Fruit fly (Drosophila melanogaster) whole organism, embryonic: ENCODE results near the gene CG31988.

Source experiments
- Bdp1 ChIP-seq: fragments of 200-800 bp; sonication (Bioruptor generic); optimal IDR thresholded peaks from 3 replicates; lab custom pipeline; 2016; ENCODE audit warnings: missing biosample characterization, missing genetic modification characterization
- CG11093 ChIP-seq: fragments of 200-800 bp; sonication (Bioruptor generic); IDR thresholded peaks from 3 replicates; pipeline ENCODE4 v1.3.6; 2022; ENCODE audit warnings: missing biosample characterization, missing genetic modification characterization
- CG13424 ChIP-seq: fragments of 200-800 bp; sonication (Bioruptor generic); optimal IDR thresholded peaks from 2 replicates; lab custom pipeline; 2019; ENCODE audit warnings: missing biosample characterization, mild to moderate bottlenecking, missing genetic modification characterization, moderate library complexity
- CG15073 ChIP-seq: fragments of 200-800 bp; sonication (Bioruptor generic); optimal IDR thresholded peaks from 2 replicates; lab custom pipeline; 2016; ENCODE audit warnings: missing biosample characterization, missing genetic modification characterization
- CG16813 ChIP-seq: fragments of 200-800 bp; sonication (Bioruptor generic); IDR thresholded peaks from 3 replicates; pipeline ENCODE4 v1.3.6; 2022; ENCODE audit warnings: missing biosample characterization, missing genetic modification characterization; ENCODE audit not compliant: partially characterized antibody
- CG17829 ChIP-seq: fragments of 200-800 bp; optimal IDR thresholded peaks from 2 replicates; lab custom pipeline; 2019; ENCODE audit warnings: missing biosample characterization, mild to moderate bottlenecking, missing genetic modification characterization, moderate library complexity
- CG2889 ChIP-seq: fragments of 200-800 bp; sonication (Bioruptor generic); IDR thresholded peaks from 3 replicates; pipeline ENCODE4 v1.3.6; 2022; ENCODE audit warnings: missing biosample characterization, missing genetic modification characterization
- CG3065 ChIP-seq: fragments of 200-800 bp; sonication (Bioruptor generic); optimal IDR thresholded peaks from 2 replicates; lab custom pipeline; 2016; ENCODE audit warnings: missing biosample characterization, missing genetic modification characterization
- CG32772 ChIP-seq: fragments of 200-800 bp; sonication (Bioruptor generic); IDR thresholded peaks from 2 replicates; pipeline ENCODE4 v1.3.6; 2022; ENCODE audit warnings: missing biosample characterization, missing genetic modification characterization
- CG4707 ChIP-seq: fragments of 200-800 bp; sonication (Bioruptor generic); optimal IDR thresholded peaks from 2 replicates; lab custom pipeline; 2018; ENCODE audit warnings: missing biosample characterization, mild to moderate bottlenecking, missing genetic modification characterization, moderate library complexity
- CG9215 ChIP-seq: fragments of 200-800 bp; sonication (Bioruptor generic); IDR thresholded peaks from 2 replicates; pipeline ENCODE4 v1.3.6; 2022; ENCODE audit warnings: missing biosample characterization, missing genetic modification characterization
- CHES-1-like ChIP-seq: fragments of 200-800 bp; sonication (Bioruptor generic); optimal IDR thresholded peaks from 2 replicates; lab custom pipeline; 2016; ENCODE audit warnings: missing biosample characterization, missing genetic modification characterization
- Camta ChIP-seq: fragments of 200-800 bp; sonication (Bioruptor generic); optimal IDR thresholded peaks from 2 replicates; lab custom pipeline; 2016; ENCODE audit warnings: missing biosample characterization, missing genetic modification characterization
- CkIIα-i1 ChIP-seq: fragments of 200-800 bp; sonication (Bioruptor generic); IDR thresholded peaks from 2 replicates; pipeline ENCODE4 v1.3.6; 2022; ENCODE audit warnings: missing biosample characterization, missing genetic modification characterization
- D19B ChIP-seq: fragments of 200-800 bp; sonication (Bioruptor generic); optimal IDR thresholded peaks from 2 replicates; lab custom pipeline; 2017; ENCODE audit warnings: missing biosample characterization, mild to moderate bottlenecking, missing genetic modification characterization
- Dbx ChIP-seq: fragments of 200-800 bp; sonication (Bioruptor generic); IDR thresholded peaks from 3 replicates; pipeline ENCODE4 v1.3.6; 2022; ENCODE audit warnings: missing biosample characterization, missing genetic modification characterization
- Eip74EF ChIP-seq, 2 experiments: fragments of 200-800 bp in 1 of 2; fragments of >200 bp in 1 of 2; sonication (Bioruptor generic) in 1 of 2; optimal IDR thresholded peaks; 2 replicates each; lab custom pipeline; 2017 to 2019; ENCODE audit warnings: missing biosample characterization in 2 of 2, missing genetic modification characterization in 2 of 2, mild to moderate bottlenecking in 1 of 2, moderate library complexity in 1 of 2
- Hr3 ChIP-seq: fragments of 200-800 bp; sonication (Bioruptor generic); optimal IDR thresholded peaks from 3 replicates; lab custom pipeline; 2016; ENCODE audit warnings: missing biosample characterization, missing genetic modification characterization
- Kr ChIP-seq: fragments of 200-800 bp; sonication (Bioruptor generic); optimal IDR thresholded peaks from 2 replicates; lab custom pipeline; 2017; ENCODE audit warnings: missing biosample characterization, mild to moderate bottlenecking, missing genetic modification characterization
- Meics ChIP-seq: fragments of 200-800 bp; sonication (Bioruptor generic); optimal IDR thresholded peaks from 2 replicates; lab custom pipeline; 2017; ENCODE audit warnings: missing biosample characterization, mild to moderate bottlenecking, missing genetic modification characterization
- NC2α ChIP-seq: fragments of 200-800 bp; sonication (Bioruptor generic); optimal IDR thresholded peaks from 2 replicates; lab custom pipeline; 2016; ENCODE audit warnings: missing biosample characterization, missing genetic modification characterization
- NK7.1 ChIP-seq: fragments of 200-800 bp; sonication (Bioruptor generic); optimal IDR thresholded peaks from 3 replicates; lab custom pipeline; 2016; ENCODE audit warnings: missing biosample characterization, missing genetic modification characterization
- Rx ChIP-seq: fragments of 200-800 bp; sonication (Bioruptor generic); IDR thresholded peaks from 2 replicates; pipeline ENCODE4 v1.3.6; 2022; ENCODE audit warnings: missing biosample characterization, missing genetic modification characterization
- Sox100B ChIP-seq: fragments of 200-800 bp; sonication (Bioruptor generic); optimal IDR thresholded peaks from 3 replicates; lab custom pipeline; 2018; ENCODE audit warnings: missing biosample characterization, mild to moderate bottlenecking, missing genetic modification characterization
- Ssrp ChIP-seq: fragments of 200-800 bp; sonication (Bioruptor generic); optimal IDR thresholded peaks from 2 replicates; lab custom pipeline; 2018; ENCODE audit warnings: missing biosample characterization, mild to moderate bottlenecking, missing genetic modification characterization, moderate library complexity
- Xbp1 ChIP-seq: fragments of 200-800 bp; sonication (Bioruptor generic); optimal IDR thresholded peaks from 3 replicates; lab custom pipeline; 2016; ENCODE audit warnings: missing biosample characterization, mild to moderate bottlenecking, missing genetic modification characterization
- aop ChIP-seq: fragments of 200-800 bp; sonication (Bioruptor generic); IDR thresholded peaks from 2 replicates; pipeline ENCODE4 v1.3.6; 2022; ENCODE audit warnings: missing biosample characterization, missing genetic modification characterization
- az2 ChIP-seq: fragments of 200-800 bp; sonication (Bioruptor generic); optimal IDR thresholded peaks from 3 replicates; lab custom pipeline; 2016; ENCODE audit warnings: missing biosample characterization, missing genetic modification characterization
- caup ChIP-seq: fragments of 200-800 bp; sonication (Bioruptor generic); optimal IDR thresholded peaks from 3 replicates; lab custom pipeline; 2017; ENCODE audit warnings: missing biosample characterization, mild to moderate bottlenecking, missing genetic modification characterization, moderate library complexity; ENCODE audit not compliant: severe bottlenecking
- ci ChIP-seq: fragments of 200-800 bp; sonication (Bioruptor generic); IDR thresholded peaks from 3 replicates; pipeline ENCODE4 v1.3.6; 2022; ENCODE audit warnings: missing biosample characterization, missing genetic modification characterization
- crc ChIP-seq: fragments of 200-800 bp; sonication (Bioruptor generic); optimal IDR thresholded peaks from 2 replicates; lab custom pipeline; 2016; ENCODE audit warnings: missing biosample characterization, missing genetic modification characterization
- dan ChIP-seq: fragments of 200-800 bp; sonication (Bioruptor generic); IDR thresholded peaks from 2 replicates; pipeline ENCODE4 v1.3.6; 2022; ENCODE audit warnings: missing biosample characterization, missing genetic modification characterization
- eyg ChIP-seq: fragments of 200-800 bp; sonication (Bioruptor generic); optimal IDR thresholded peaks from 3 replicates; lab custom pipeline; 2016; ENCODE audit warnings: missing biosample characterization, missing genetic modification characterization
- fd64A ChIP-seq: fragments of 200-800 bp; sonication (Bioruptor generic); optimal IDR thresholded peaks from 3 replicates; lab custom pipeline; 2018; ENCODE audit warnings: missing biosample characterization, mild to moderate bottlenecking, missing genetic modification characterization
- gcm ChIP-seq: fragments of 200-800 bp; sonication (Bioruptor generic); optimal IDR thresholded peaks from 2 replicates; lab custom pipeline; 2019; ENCODE audit warnings: missing biosample characterization, mild to moderate bottlenecking, missing genetic modification characterization, moderate library complexity
- hb ChIP-seq: fragments of 200-800 bp; sonication (Bioruptor generic); IDR thresholded peaks from 3 replicates; pipeline ENCODE4 v1.3.6; 2022; ENCODE audit warnings: missing biosample characterization, missing genetic modification characterization; ENCODE audit not compliant: partially characterized antibody
- inv ChIP-seq: fragments of 200-800 bp; sonication (Bioruptor generic); IDR thresholded peaks from 2 replicates; pipeline ENCODE4 v1.3.6; 2022; ENCODE audit warnings: missing biosample characterization, missing genetic modification characterization; ENCODE audit not compliant: partially characterized antibody
- luna ChIP-seq: fragments of 200-800 bp; sonication (Bioruptor generic); optimal IDR thresholded peaks from 2 replicates; lab custom pipeline; 2016; ENCODE audit warnings: missing biosample characterization, missing genetic modification characterization
- nerfin-2 ChIP-seq: fragments of 200-800 bp; sonication (Bioruptor generic); IDR thresholded peaks from 2 replicates; pipeline ENCODE4 v1.3.6; 2022; ENCODE audit warnings: missing biosample characterization, missing genetic modification characterization; ENCODE audit not compliant: partially characterized antibody
- oc ChIP-seq: fragments of 200-800 bp; sonication (Bioruptor generic); optimal IDR thresholded peaks from 2 replicates; lab custom pipeline; 2018; ENCODE audit warnings: missing biosample characterization, mild to moderate bottlenecking, missing genetic modification characterization, moderate library complexity
- otp ChIP-seq: fragments of 200-800 bp; sonication (Bioruptor generic); IDR thresholded peaks from 3 replicates; pipeline ENCODE4, ENCODE4 v1.3.6; 2022; ENCODE audit warnings: missing biosample characterization, missing genetic modification characterization
- pan ChIP-seq, 4 experiments: fragments of >200 bp in 3 of 4; fragments of 200-800 bp in 1 of 4; sonication (Bioruptor generic) in 1 of 4; optimal IDR thresholded peaks in 3 of 4; IDR thresholded peaks in 1 of 4; 2 replicates each; pipeline versions ENCODE4 v1.3.6 to Lab custom; 2017 to 2022; ENCODE audit warnings: missing biosample characterization in 2 of 4, missing genetic modification characterization in 2 of 4, mixed read lengths in 1 of 4
- ro ChIP-seq: fragments of 200-800 bp; sonication (Bioruptor generic); IDR thresholded peaks from 2 replicates; pipeline ENCODE4 v1.3.6; 2022; ENCODE audit warnings: missing biosample characterization, missing genetic modification characterization
- sisA ChIP-seq: fragments of 200-800 bp; sonication (Bioruptor generic); IDR thresholded peaks from 2 replicates; pipeline ENCODE4 v1.3.6; 2022; ENCODE audit warnings: missing biosample characterization, missing genetic modification characterization
- sna ChIP-seq: fragments of 200-800 bp; sonication (Bioruptor generic); IDR thresholded peaks from 2 replicates; pipeline ENCODE4 v1.3.6; 2022; ENCODE audit warnings: missing biosample characterization, missing genetic modification characterization; ENCODE audit not compliant: partially characterized antibody
- sob ChIP-seq: fragments of 200-800 bp; sonication (Bioruptor generic); IDR thresholded peaks from 2 replicates; pipeline ENCODE4 v1.3.6; 2022; ENCODE audit warnings: missing biosample characterization, missing genetic modification characterization
- sug ChIP-seq: fragments of 200-800 bp; optimal IDR thresholded peaks from 2 replicates; lab custom pipeline; 2019; ENCODE audit warnings: missing biosample characterization, mild to moderate bottlenecking, missing genetic modification characterization, moderate library complexity
- vnd ChIP-seq: fragments of 200-800 bp; sonication (Bioruptor generic); IDR thresholded peaks from 3 replicates; pipeline ENCODE4 v1.3.6; 2022; ENCODE audit warnings: missing biosample characterization, missing genetic modification characterization; ENCODE audit not compliant: partially characterized antibody

Gene CG31988

DNA sequence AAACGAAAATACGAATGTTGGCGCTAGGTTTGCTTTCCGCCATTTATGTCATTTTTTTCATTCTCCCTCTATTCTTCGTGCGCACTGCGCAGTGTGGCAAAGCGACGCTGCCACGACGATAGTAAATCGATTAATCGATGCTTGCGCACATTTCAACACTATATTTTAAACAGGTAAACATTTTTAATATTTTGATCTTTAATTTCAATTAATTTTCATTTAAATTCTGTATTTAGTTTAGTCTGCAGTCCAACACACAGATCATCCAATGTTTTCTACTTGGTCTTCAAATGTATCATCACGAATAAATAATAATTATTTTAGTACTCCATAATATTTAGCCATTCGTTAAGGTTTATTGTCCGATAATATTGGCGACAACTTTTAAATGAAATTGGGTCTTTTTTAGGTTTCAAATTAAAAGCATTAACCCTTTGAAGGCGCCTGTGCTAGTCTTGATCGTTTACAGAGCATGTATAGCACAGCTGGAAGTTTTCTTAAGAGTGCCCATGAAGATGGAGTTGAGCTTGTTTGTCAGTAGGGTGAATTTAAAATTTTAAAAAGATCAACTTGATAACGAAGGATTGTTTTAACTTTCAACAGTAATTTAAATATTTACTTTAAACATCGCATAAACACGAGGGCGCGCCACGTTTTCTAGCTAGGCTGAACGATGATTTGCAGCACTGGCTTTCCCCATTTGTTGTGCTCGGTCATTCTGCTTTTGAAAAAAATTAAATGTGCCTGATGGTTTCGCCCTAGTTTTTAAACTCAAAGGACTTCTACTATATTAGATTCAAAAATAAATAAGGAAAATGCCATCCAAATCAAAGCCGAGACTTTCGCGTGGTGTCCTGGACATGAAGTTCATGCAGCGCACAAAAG, 46.2 kb downstream of the CG31988 start, which contains the start of the genes Mpp6 and E2f2 (continued):
- no peak for TF ChIP-seq aop (GFP tag; lab: Robert Waterston, UW)
- no peak for TF ChIP-seq D19B (GFP tag; lab: Kevin White, UChicago)
- TF ChIP-seq sisA (GFP tag; lab: Robert Waterston, UW): peak; percentile 38
- TF ChIP-seq otp (GFP tag; lab: Robert Waterston, UW): no peak
- TF ChIP-seq Kr: no peak
- no peak for TF ChIP-seq fd64A (GFP tag; lab: Kevin White, UChicago)
- peak; percentile 78 for TF ChIP-seq inv (GFP tag; lab: Robert Waterston, UW)
- TF ChIP-seq luna (GFP tag; lab: Kevin White, UChicago): no peak
- peak; percentile 71 for TF ChIP-seq nerfin-2 (GFP tag; lab: Robert Waterston, UW)
- no peak for TF ChIP-seq crc
- TF ChIP-seq ro (GFP tag; lab: Robert Waterston, UW): no peak
- no peak for TF ChIP-seq CG9215 (GFP tag; lab: Robert Waterston, UW)
- no peak for TF ChIP-seq Rx
- peak; percentile 81 for TF ChIP-seq hb (GFP tag; lab: Robert Waterston, UW)
- TF ChIP-seq CG4707 (GFP tag; lab: Kevin White, UChicago): no peak
- TF ChIP-seq sob: peak; percentile 86
- peak; percentile 61 for TF ChIP-seq CG32772 (GFP tag; lab: Robert Waterston, UW)
- no peak for TF ChIP-seq eyg (GFP tag; lab: Kevin White, UChicago)
- TF ChIP-seq CG17829 (tag; lab: Kevin White, UChicago): peak; percentile 5
- TF ChIP-seq CkIIα-i1 (GFP tag; lab: Robert Waterston, UW): no peak
- peak; percentile 36 for TF ChIP-seq Sox100B (GFP tag; lab: Kevin White, UChicago)
- no peak for TF ChIP-seq Ssrp (tag; lab: Kevin White, UChicago)
- TF ChIP-seq CHES-1-like (GFP tag; lab: Kevin White, UChicago): peak; percentile 6
- no peak for TF ChIP-seq Camta (GFP tag; lab: Kevin White, UChicago)
- no peak for TF ChIP-seq NK7.1 (GFP tag; lab: Kevin White, UChicago)
- TF ChIP-seq CG11093 (GFP tag; lab: Robert Waterston, UW): no peak
- TF ChIP-seq Dbx (GFP tag; lab: Robert Waterston, UW): peak; percentile 87
- no peak for TF ChIP-seq CG3065 (GFP tag; lab: Kevin White, UChicago)
- peak; percentile 11 for TF ChIP-seq Meics (GFP tag; lab: Kevin White, UChicago)
- TF ChIP-seq CG2889 (GFP tag; lab: Robert Waterston, UW): no peak
- TF ChIP-seq Hr3: peak; percentile 20
- no peak for TF ChIP-seq dan (GFP tag; lab: Robert Waterston, UW)
- TF ChIP-seq vnd (GFP tag; lab: Robert Waterston, UW): peak; percentile 79
- TF ChIP-seq pan (optimal IDR thresholded peaks at IDR 0.05; lab: Kevin White, UChicago): no peak
- peak in 1 of 2 experiments; percentile 48 for TF ChIP-seq pan (GFP tag; optimal IDR thresholded peaks at IDR 0.05 in 1 of 2, IDR thresholded peaks at IDR 0.05 in 1 of 2)
- TF ChIP-seq sug (tag; lab: Kevin White, UChicago): peak; percentile 26
- 0 out of 3 replicates have a peak, but pooled peaks have one; percentile 12 for TF ChIP-seq ci (GFP tag; lab: Robert Waterston, UW)
- TF ChIP-seq CG16813 (GFP tag; lab: Robert Waterston, UW): peak; percentile 86
- peak; percentile 63 for TF ChIP-seq sna (GFP tag; lab: Robert Waterston, UW)
- TF ChIP-seq gcm (GFP tag; lab: Kevin White, UChicago): no peak
- TF ChIP-seq CG15073 (GFP tag; lab: Kevin White, UChicago): no peak
- no peak for TF ChIP-seq oc (tag; lab: Kevin White, UChicago)
- TF ChIP-seq az2 (GFP tag; lab: Kevin White, UChicago): no peak
- no peak for TF ChIP-seq CG13424 (tag; lab: Kevin White, UChicago)
- TF ChIP-seq caup (GFP tag; lab: Kevin White, UChicago): no peak
- no peak for TF ChIP-seq Eip74EF (GFP tag; optimal IDR thresholded peaks at IDR 0.05; lab: Kevin White, UChicago)
- TF ChIP-seq Bdp1 (GFP tag; lab: Kevin White, UChicago): no peak
- peak; percentile 22 for TF ChIP-seq Xbp1 (GFP tag; lab: Kevin White, UChicago)
- TF ChIP-seq NC2α (GFP tag; lab: Kevin White, UChicago): no peak
